Worm (Caenorhabditis elegans) whole organism, L4 larva: ENCODE data around the gene dgn-2.

ENCODE experiments used
- F49E8.2 ChIP-seq: sonication (generic microtip); optimal IDR thresholded peaks from 2 replicates; lab custom pipeline; 2016; ENCODE audit warnings: missing compliant biosample characterization, mild to moderate bottlenecking, missing genetic modification characterization, borderline replicate concordance
- ama-1 ChIP-seq: fragments of 150-350 bp; optimal IDR thresholded peaks from 2 replicates; lab custom pipeline; 2014; ENCODE audit warnings: inconsistent platforms, mixed read lengths
- dpl-1 ChIP-seq: fragments of 150-350 bp; optimal IDR thresholded peaks from 2 replicates; lab custom pipeline; 2014; ENCODE audit warnings: missing biosample characterization, missing genetic modification reagents, missing genetic modification characterization
- lin-15B ChIP-seq: fragments of 150-350 bp; sonication (generic microtip); optimal IDR thresholded peaks from 3 replicates; lab custom pipeline; 2014; ENCODE audit warnings: missing biosample characterization, missing genetic modification characterization
- lin-39 ChIP-seq: fragments of 150-350 bp; optimal IDR thresholded peaks from 2 replicates; lab custom pipeline; 2014; ENCODE audit warnings: missing biosample characterization, missing genetic modification reagents, missing genetic modification characterization
- lir-3 ChIP-seq: sonication (generic microtip); optimal IDR thresholded peaks from 2 replicates; lab custom pipeline; 2016; ENCODE audit warnings: mild to moderate bottlenecking, missing genetic modification characterization, missing compliant biosample characterization
- nhr-102 ChIP-seq: sonication (generic microtip); optimal IDR thresholded peaks from 2 replicates; lab custom pipeline; 2016; ENCODE audit warnings: mild to moderate bottlenecking, missing genetic modification characterization, moderate library complexity, missing compliant biosample characterization
- saeg-2 ChIP-seq: fragments of 200-800 bp; sonication (Bioruptor generic); IDR thresholded peaks from 2 replicates; pipeline ENCODE4 v1.3.6; 2022; ENCODE audit warnings: missing genetic modification reagents, missing genetic modification characterization, missing compliant biosample characterization
- snpc-4 ChIP-seq: fragments of 150-350 bp; optimal IDR thresholded peaks from 2 replicates; lab custom pipeline; 2014; ENCODE audit warnings: missing biosample characterization, missing genetic modification characterization
- unc-39 ChIP-seq: sonication (generic microtip); optimal IDR thresholded peaks from 2 replicates; lab custom pipeline; 2017; ENCODE audit warnings: missing biosample characterization, missing genetic modification characterization
- zfp-2 ChIP-seq: sonication (generic microtip); optimal IDR thresholded peaks from 2 replicates; lab custom pipeline; 2016; ENCODE audit warnings: mild to moderate bottlenecking, missing genetic modification characterization, missing compliant biosample characterization

DNA sequence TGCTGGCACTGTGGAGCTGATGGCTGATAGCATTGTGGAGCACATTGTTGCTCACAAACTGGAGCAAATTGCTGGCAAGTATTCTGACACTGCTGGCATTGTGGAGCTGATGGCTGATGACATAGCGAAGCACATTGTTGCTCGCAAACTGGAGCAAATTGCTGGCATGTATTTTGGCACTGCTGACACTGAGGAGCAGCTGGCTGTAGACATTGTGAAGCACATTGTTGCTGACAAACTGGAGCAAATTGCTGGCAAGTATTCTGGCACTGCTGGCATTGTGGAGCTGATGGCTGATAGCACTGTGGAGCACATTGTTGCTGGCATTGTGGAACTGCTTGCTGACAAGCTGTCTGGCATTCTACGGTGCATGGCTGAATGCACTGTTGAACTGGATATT lies 41.9 kb upstream of the dgn-2 start:
- no peak for TF ChIP-seq dpl-1 (GFP tag; lab: Kevin White, UChicago)
- no peak for TF ChIP-seq nhr-102 (tag; lab: Kevin White, UChicago)
- no peak for TF ChIP-seq zfp-2 (tag; lab: Kevin White, UChicago)
- TF ChIP-seq F49E8.2 (tag; lab: Kevin White, UChicago), result no peak
- TF ChIP-seq lin-15B (tag; lab: Kevin White, UChicago), result no peak
- no peak for TF ChIP-seq ama-1
- no peak for TF ChIP-seq saeg-2 (GFP tag; lab: Robert Waterston, UW)
- TF ChIP-seq lir-3 (tag; lab: Kevin White, UChicago), result no peak
- TF ChIP-seq snpc-4 (tag; lab: Kevin White, UChicago), result no peak
- TF ChIP-seq lin-39 (tag; lab: Kevin White, UChicago), result no peak
- TF ChIP-seq unc-39 (tag; lab: Kevin White, UChicago), result no peak
